Worm (Caenorhabditis elegans): ENCODE results near the gene ZC239.17.

Gene ZC239.17

DNA sequence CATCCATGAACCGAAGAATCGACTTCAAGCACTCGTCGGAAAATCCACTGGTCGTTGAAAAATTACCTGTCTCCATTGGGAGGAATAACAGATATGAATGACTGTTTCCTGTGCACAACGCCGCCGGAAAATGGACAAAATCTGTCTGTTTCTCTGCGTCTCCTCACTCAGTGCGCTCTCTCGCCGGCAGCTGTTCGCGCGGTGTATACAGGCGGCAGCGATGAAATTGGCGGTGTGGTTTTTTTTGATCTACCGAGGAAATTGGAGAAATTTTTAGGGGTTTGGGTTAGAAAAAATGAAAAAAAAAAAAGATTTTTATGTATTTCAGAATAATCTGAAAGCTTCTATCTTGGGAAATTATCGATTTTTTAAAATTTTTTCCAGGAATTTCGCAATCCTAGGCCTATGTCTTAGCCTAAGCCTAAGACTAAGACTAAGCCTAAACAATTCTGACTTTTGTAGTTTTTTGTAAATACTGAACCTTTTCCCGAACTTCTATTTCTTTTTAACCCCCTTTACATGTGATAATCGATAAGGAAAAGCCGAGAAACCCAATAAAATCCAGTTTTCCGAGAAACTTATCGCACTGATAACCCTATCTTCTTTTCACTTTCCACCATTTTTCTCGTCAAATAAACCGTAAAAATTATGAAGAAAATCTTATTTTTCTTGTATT lies 22.5 kb upstream of the ZC239.17 start, which contains the start of the genes fbxc-50 and C17F4.2:
Gene fbxc-50, minus strand, starts transcription at position 81 of the 676 bp plus-strand sequence.
Gene C17F4.2, plus strand, starts transcription at position 626 of the 676 bp plus-strand sequence.
- TF ChIP-seq dpl-1 (GFP tag; optimal IDR thresholded peaks at IDR 0.05) (no peak), D1046.2 (GFP tag; IDR thresholded peaks at IDR 0.05) (no peak), unc-62 (GFP tag; optimal IDR thresholded peaks at IDR 0.05 in 1 of 2) (no peak), unc-62 (tag; optimal IDR thresholded peaks at IDR 0.05) (no peak), daf-8 (GFP tag; IDR thresholded peaks at IDR 0.05) (no peak), zfp-3 (GFP tag; conservative IDR thresholded peaks at IDR 0.05) (no peak)

DNA sequence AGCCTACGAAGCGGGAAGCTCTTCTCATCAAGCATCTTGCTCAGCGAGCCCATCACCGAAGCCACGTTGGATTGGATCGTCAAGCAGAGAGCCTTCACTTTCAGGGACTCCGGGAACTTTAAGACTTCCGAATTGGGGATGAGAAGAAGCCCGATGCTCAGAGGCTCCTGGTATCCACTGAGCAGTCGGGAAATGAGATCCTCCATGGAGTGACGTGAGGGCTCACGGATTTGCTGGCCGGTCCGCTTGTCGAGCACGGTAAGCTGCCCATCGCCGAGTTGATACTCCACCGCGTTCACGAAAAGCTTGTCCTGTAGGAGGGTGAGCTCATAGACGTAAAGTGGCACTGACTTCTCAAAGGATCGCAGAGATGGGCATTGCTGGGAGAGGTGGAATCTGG lies 21.9 kb upstream of the ZC239.17 start:
- no peak for TF ChIP-seq dmd-9 (GFP tag; IDR thresholded peaks at IDR 0.05)
- TF ChIP-seq set-16 (GFP tag; IDR thresholded peaks at IDR 0.05): peak; percentile 58; the same call in 1 of the 2 replicates

DNA sequence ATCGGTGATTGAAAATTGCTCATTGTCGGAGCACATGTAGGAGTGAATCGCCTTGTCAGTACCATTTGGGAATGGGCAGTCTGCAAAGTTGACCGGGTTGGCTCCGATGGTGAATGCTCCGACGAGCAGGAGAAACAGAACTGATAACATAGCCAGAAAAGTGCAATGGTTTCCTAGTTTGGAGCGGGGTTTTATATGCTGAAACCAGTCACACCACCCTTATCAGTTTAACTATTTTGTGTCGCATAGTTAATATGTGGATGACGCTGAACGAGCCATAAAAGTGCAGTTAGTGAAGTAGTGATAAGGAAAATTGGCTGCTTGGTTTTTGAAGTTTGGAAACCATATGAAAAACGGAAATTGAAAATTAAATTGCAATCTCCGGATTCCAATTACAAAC lies 20.2 kb upstream of the ZC239.17 start, which contains the start of gene C17F4.7:
Gene C17F4.7, minus strand, starts transcription at position 180 of the 400 bp plus-strand sequence.
- TF ChIP-seq nhr-102 (tag; optimal IDR thresholded peaks at IDR 0.05) (peak; percentile 41), daf-16 (GFP tag; optimal IDR thresholded peaks at IDR 0.05) (no peak), daf-16 (tag; optimal IDR thresholded peaks at IDR 0.05) (peak; percentile 77), nhr-25 (tag; optimal IDR thresholded peaks at IDR 0.05; ENCODE audit: borderline replicate concordance, insufficient read depth) (no peak), dmd-6 (GFP tag; IDR thresholded peaks at IDR 0.05) (peak; percentile 92), mes-2 (tag; optimal IDR thresholded peaks at IDR 0.05; ENCODE audit: poor library complexity, severe bottlenecking) (peak; percentile 14), nhr-42 (GFP tag; IDR thresholded peaks at IDR 0.05) (no peak), snpc-1.2 (GFP tag; IDR thresholded peaks at IDR 0.05) (no peak), tra-1 (GFP tag; IDR thresholded peaks at IDR 0.05) (peak; percentile 66; the same call in 1 of the 2 replicates), lsy-2 (tag; optimal IDR thresholded peaks at IDR 0.05) (no peak), lin-1 (GFP tag; IDR thresholded peaks at IDR 0.05) (peak; percentile 77; the same call in 1 of the 2 replicates), saeg-2 (GFP tag; IDR thresholded peaks at IDR 0.05) (no peak), hlh-11 (tag; optimal IDR thresholded peaks at IDR 0.05) (peak; percentile 84), nhr-28 (tag; optimal IDR thresholded peaks at IDR 0.05) (peak; percentile 95), aha-1 (tag) (peak; percentile 62), ZK546.5 (tag; optimal IDR thresholded peaks at IDR 0.05) (no peak), F37D6.2 (tag; optimal IDR thresholded peaks at IDR 0.05) (no peak), mxl-3 (GFP tag; optimal IDR thresholded peaks at IDR 0.05) (peak; percentile 62), nhr-111 (GFP tag; optimal IDR thresholded peaks at IDR 0.05) (no peak), pqm-1 (tag; optimal IDR thresholded peaks at IDR 0.05) (peak; percentile 84), rbr-2 (tag; optimal IDR thresholded peaks at IDR 0.05) (no peak), egl-43 (GFP tag; IDR thresholded peaks at IDR 0.05) (no peak), jun-1 (tag; optimal IDR thresholded peaks at IDR 0.05) (peak; percentile 12), spr-3 (GFP tag; optimal IDR thresholded peaks at IDR 0.05) (no peak), nhr-77 (tag; optimal IDR thresholded peaks at IDR 0.05) (peak; percentile 65), lin-38 (GFP tag; IDR thresholded peaks at IDR 0.05) (0 out of 2 replicates have a peak, but pooled peaks have one; percentile 12), unc-62 (GFP tag; optimal IDR thresholded peaks at IDR 0.05 in 1 of 2) (peak in 1 of 2 experiments; percentile 80), unc-62 (tag; optimal IDR thresholded peaks at IDR 0.05) (no peak), nhr-48 (tag; optimal IDR thresholded peaks at IDR 0.05) (peak; percentile 37), ama-1 (optimal IDR thresholded peaks at IDR 0.05) (no peak), dve-1 (tag; optimal IDR thresholded peaks at IDR 0.05; ENCODE audit: insufficient read depth) (peak; percentile 87), hlh-30 (tag; optimal IDR thresholded peaks at IDR 0.05; ENCODE audit: insufficient read depth) (peak; percentile 2), php-3 (GFP tag; IDR thresholded peaks at IDR 0.05) (peak; percentile 96)

All from whole organism, L4 larva.